Fruit fly (Drosophila melanogaster): Measurements from ENCODE around the gene Orco.

The Orco gene

DNA sequence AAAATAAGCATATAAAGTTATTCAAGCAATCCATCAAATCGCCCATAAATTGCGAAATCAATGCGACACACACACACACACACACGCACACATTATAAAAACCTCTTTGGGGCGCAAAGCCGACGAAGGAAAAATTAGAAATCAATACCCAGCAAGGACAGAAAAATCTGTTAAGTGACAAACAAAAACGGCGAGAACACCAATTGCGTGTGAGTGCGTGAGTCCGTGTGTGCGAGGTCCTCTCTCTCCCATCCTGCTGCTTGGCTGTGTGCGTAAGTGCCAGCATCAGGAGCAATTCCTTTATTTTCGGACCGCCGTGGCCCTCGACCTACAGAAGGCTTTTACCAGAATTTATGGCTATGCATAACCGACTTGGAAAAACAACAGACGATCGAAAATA is at the start of gene Orco:
Gene Orco (minus strand): TSS at position 101 of the 400 bp plus-strand sequence.
- TF ChIP-seq EcR (GFP tag; optimal IDR thresholded peaks at IDR 0.05) (no peak), psq (optimal IDR thresholded peaks at IDR 0.05) (no peak), pan (optimal IDR thresholded peaks at IDR 0.05) (no peak), usp (GFP tag; optimal IDR thresholded peaks at IDR 0.05) (no peak), Dll (optimal IDR thresholded peaks at IDR 0.05) (no peak), CG8478 (optimal IDR thresholded peaks at IDR 0.05) (no peak)

DNA sequence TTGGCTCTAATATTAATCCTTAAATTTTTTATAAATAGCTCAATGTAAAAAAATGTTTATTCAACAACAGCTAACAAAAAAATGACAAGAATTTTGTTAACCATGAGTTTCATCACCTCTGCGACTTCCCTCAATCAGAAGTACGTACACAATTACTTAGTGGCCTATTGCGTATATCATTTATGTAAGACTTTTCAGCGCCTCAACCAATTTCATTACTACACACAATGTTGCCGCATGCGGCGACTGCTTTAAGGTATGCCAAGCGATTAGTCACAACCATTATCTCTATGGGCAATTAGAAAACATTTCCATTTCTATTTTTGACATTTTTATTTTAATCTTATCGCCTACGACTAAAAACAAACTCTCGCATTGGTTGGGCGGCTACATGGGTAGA is 46.4 kb upstream of the Orco start:
- TF ChIP-seq CG8478 (optimal IDR thresholded peaks at IDR 0.05) = no peak
- TF ChIP-seq Dll (optimal IDR thresholded peaks at IDR 0.05) = no peak
- no peak for TF ChIP-seq psq (optimal IDR thresholded peaks at IDR 0.05)
- TF ChIP-seq pan (optimal IDR thresholded peaks at IDR 0.05) = no peak
- TF ChIP-seq EcR (GFP tag; optimal IDR thresholded peaks at IDR 0.05) = no peak
- no peak for TF ChIP-seq usp (GFP tag; optimal IDR thresholded peaks at IDR 0.05)

DNA sequence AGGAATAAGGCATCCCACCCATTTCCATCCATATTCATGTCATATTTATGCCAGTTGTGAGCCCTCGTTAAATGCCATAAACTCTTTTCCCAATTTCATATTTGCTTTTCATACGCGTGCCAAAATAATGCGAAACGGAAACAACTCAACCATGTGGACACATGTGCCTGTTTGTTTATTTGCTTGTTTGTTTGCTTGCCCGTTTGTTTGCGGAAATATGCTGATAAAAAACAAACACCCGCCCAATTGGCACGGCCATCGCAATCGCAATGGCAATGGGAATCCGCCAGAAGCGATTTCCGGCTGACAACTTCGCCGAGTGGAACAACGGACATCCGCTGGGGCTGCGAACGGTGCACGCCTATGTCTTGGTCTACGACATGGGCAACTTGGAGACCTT is 42.1 kb upstream of the Orco start:
- TF ChIP-seq EcR (GFP tag; optimal IDR thresholded peaks at IDR 0.05) (no peak), psq (optimal IDR thresholded peaks at IDR 0.05) (no peak), usp (GFP tag; optimal IDR thresholded peaks at IDR 0.05) (no peak), Dll (optimal IDR thresholded peaks at IDR 0.05) (no peak), CG8478 (optimal IDR thresholded peaks at IDR 0.05) (no peak), pan (optimal IDR thresholded peaks at IDR 0.05) (no peak)

DNA sequence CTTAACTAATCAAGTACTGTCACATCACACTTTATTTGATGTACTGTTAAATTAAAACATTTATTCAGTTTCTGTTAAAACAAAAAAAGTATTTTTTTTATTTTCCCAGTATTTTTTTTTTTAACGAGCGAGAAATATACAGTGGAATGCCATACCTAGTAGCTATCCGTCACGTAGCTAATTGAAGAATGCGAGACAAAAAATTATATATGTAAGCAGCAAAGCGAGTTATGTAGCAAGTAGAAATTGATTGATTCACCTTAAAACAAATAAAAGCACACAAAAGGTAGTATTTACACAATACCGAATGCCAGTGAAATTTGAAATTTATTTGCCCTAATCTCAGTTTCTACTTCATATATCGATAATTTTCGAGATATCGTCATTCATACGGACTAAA is 26.5 kb upstream of the Orco start:
- TF ChIP-seq psq (optimal IDR thresholded peaks at IDR 0.05) = no peak
- no peak for TF ChIP-seq Dll (optimal IDR thresholded peaks at IDR 0.05)
- TF ChIP-seq CG8478 (optimal IDR thresholded peaks at IDR 0.05) = no peak

DNA sequence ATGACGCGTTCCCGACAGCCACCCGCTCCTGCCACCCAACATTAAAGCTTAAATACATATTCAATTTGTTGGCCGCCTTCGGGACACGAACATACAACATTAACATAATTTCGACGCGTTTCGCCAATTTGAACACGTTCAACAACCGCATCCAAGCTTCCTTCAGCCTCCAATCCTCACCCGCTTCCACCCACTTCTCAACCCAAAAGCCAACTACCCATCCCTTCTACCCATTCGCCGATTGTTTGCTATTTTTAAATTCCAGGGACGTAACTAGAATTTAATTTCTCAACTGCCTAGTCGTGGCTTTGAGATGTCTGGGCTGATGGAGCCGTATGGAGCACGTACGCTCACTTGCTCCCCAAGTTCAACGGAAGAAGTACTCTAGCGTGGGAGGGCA is 17.6 kb upstream of the Orco start:
- TF ChIP-seq EcR (GFP tag; optimal IDR thresholded peaks at IDR 0.05) (no peak), pan (optimal IDR thresholded peaks at IDR 0.05) (no peak), CG8478 (optimal IDR thresholded peaks at IDR 0.05) (no peak), psq (optimal IDR thresholded peaks at IDR 0.05) (no peak), usp (GFP tag; optimal IDR thresholded peaks at IDR 0.05) (no peak), Dll (optimal IDR thresholded peaks at IDR 0.05) (no peak)

DNA sequence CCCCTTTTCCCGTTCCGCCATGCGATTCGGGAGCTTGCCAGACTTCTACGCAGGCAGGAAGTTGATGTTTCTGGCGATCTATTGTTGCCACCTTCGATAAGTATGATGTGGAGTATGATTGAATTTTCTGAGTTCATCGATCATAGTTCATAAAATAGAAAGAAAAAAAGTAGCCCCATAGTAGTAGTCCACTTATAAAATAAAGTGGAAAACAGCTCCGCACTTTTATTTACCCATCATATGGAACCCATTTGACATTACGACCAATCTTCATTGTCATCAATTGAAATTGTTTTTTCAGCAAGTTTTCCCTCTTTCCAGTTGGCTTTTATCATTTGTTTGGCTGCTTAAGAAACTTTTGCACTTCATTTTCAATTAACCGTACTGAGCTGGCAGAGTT is 15.0 kb upstream of the Orco start, which contains the start of gene CG12147:
Gene CG12147 (minus strand): TSS at position 101 of the 400 bp plus-strand sequence.
- TF ChIP-seq psq (optimal IDR thresholded peaks at IDR 0.05) (no peak), Dll (optimal IDR thresholded peaks at IDR 0.05) (no peak), CG8478 (optimal IDR thresholded peaks at IDR 0.05) (no peak), pan (optimal IDR thresholded peaks at IDR 0.05) (no peak), usp (GFP tag; optimal IDR thresholded peaks at IDR 0.05) (no peak), EcR (GFP tag; optimal IDR thresholded peaks at IDR 0.05) (no peak)

DNA sequence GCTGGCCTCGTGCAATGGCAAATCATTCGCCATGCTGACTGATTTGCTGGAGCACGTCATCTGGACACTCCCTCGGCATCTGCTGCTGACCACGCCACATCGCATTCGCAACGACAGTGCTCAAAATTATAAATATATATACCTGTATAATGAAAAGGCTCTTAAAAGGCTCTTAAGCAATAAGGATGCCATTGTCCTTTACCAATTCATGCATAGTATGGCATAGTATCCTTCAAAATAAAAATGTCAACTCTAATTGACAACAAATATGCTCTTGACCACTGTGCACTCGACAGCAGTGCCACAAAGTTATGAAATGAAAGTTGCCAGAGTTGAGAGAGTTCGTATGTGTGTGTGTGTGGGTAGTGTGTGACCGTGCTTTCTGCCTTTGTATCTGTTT is 9.9 kb upstream of the Orco start:
- TF ChIP-seq EcR (GFP tag; optimal IDR thresholded peaks at IDR 0.05) (no peak), CG8478 (optimal IDR thresholded peaks at IDR 0.05) (no peak), Dll (optimal IDR thresholded peaks at IDR 0.05) (no peak), psq (optimal IDR thresholded peaks at IDR 0.05) (no peak), pan (optimal IDR thresholded peaks at IDR 0.05) (no peak), usp (GFP tag; optimal IDR thresholded peaks at IDR 0.05) (no peak)

DNA sequence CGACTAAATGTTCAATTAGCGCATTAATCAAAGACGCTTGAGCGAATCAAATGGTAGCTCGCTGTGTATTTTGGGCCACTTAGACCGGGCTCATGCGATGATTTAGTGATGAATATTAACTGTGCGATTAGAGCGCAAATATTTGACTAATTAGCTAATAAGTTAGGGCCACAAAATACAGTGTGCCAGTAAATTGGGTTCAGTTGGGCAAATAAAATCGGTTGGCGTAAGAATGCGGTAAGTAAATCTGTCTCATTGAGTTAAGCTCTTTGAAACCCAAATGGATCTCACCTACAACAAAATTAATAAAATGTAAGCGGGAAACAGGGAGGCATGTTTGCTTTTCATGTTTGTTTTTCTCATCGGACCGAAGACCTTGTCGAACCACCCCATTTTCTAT is 8.2 kb upstream of the Orco start:
- TF ChIP-seq usp (GFP tag; optimal IDR thresholded peaks at IDR 0.05) = no peak
- TF ChIP-seq pan (optimal IDR thresholded peaks at IDR 0.05) = no peak
- no peak for TF ChIP-seq Dll (optimal IDR thresholded peaks at IDR 0.05)
- no peak for TF ChIP-seq psq (optimal IDR thresholded peaks at IDR 0.05)
- TF ChIP-seq EcR (GFP tag; optimal IDR thresholded peaks at IDR 0.05) = no peak
- no peak for TF ChIP-seq CG8478 (optimal IDR thresholded peaks at IDR 0.05)

DNA sequence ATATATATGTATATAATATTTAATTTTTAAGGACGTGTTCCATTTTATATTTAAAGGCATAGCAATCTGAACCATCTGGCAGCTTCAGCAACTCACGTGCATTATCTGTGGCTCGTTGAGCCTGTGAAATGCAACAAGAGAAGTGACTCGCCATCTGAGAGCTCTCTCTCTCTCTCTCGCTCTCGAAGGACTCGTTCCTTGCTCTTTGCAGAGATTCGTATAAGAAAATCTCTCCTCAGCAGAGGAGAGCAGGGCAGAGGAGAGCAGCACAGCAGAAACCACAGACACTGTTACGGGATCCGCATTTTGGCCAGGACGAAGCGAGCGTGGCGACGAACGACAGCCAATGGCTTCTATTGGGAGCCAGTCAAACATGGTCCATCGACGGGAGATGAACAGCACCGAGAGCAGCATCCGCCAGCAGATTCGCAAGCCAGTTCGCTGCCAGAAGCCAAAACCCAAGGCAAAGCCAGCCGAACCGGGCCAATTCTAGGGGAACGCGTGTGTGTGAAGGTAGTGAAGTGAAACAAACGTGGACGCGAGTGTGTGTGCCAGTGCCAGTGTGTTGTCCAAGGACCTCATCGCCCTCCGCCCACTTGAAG is 2.0 kb upstream of the Orco start, which contains the start of gene CG14669:
Gene CG14669 (plus strand): TSS at position 381 of the 602 bp plus-strand sequence.
- TF ChIP-seq usp (GFP tag; optimal IDR thresholded peaks at IDR 0.05) (no peak), EcR (GFP tag; optimal IDR thresholded peaks at IDR 0.05) (no peak), pan (optimal IDR thresholded peaks at IDR 0.05) (no peak), Dll (optimal IDR thresholded peaks at IDR 0.05) (no peak)

DNA sequence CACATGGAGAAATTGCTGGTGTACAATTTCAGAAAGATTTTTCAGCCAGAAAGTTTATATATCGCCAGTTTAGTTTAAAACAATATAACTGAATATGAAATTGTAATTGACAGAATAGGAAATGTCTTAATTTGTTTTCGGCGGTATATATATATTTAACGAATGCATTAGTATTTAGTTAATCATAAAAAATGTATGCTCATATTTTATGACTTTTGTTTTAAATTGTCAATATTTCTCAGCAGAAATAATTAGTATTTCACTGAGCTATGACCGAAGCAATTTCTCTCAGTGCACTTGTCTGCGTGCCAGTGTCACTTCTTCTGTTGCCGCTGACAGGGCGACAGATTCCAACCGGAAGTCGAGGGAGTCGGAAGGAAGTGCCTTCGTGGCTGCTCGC is 781 bp upstream of the Orco start:
- TF ChIP-seq CG8478 (optimal IDR thresholded peaks at IDR 0.05) (no peak), pan (optimal IDR thresholded peaks at IDR 0.05) (no peak), EcR (GFP tag; optimal IDR thresholded peaks at IDR 0.05) (no peak), usp (GFP tag; optimal IDR thresholded peaks at IDR 0.05) (no peak)

DNA sequence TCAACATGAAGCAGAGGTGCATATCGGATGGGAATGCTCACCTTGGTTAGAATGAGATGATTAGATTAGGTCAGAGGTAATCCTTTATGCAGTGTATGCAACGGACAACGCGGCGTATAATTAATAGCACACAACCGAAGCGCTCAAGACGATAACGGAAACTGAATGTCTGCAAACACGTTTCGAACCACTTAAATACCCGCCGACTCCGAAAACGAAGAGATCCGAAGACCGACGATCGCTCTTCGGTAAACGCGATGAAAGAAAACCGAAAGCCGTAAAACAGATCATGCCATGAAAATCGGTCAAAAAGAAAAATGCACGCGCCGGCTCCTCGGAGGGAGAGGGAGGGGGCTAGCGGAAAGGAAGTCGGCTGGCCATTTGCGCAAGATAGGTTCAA is 8.2 kb downstream of the Orco start, which contains the start of gene CG2663:
Gene CG2663 (minus strand): TSS at position 173 of the 400 bp plus-strand sequence.
- no peak for TF ChIP-seq psq (optimal IDR thresholded peaks at IDR 0.05)
- no peak for TF ChIP-seq pan (optimal IDR thresholded peaks at IDR 0.05)
- TF ChIP-seq usp (GFP tag; optimal IDR thresholded peaks at IDR 0.05) = no peak
- no peak for TF ChIP-seq CG8478 (optimal IDR thresholded peaks at IDR 0.05)

DNA sequence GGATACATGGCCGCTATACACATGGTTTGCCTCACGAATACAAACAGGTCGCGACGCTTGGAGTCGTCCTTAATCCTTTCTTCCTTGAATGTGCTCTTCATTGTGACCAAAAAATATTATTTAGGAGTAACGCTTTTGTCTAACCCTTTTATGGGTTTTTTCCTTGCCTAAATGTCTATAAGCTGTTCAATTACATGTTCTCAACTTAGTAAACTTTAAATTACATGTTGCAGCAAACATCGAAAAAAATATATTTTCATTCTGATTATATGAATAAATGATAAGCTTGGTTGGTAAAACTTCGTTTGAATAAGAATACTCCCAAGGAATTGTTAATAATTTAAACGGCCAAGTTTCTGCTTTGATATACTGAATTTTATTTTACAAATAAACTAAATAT is 13.1 kb downstream of the Orco start, which contains the start of gene Or83a:
Gene Or83a (minus strand): TSS at position 101 of the 400 bp plus-strand sequence.
- TF ChIP-seq EcR (GFP tag; optimal IDR thresholded peaks at IDR 0.05) (no peak), pan (optimal IDR thresholded peaks at IDR 0.05) (no peak), psq (optimal IDR thresholded peaks at IDR 0.05) (no peak), CG8478 (optimal IDR thresholded peaks at IDR 0.05) (no peak), Dll (optimal IDR thresholded peaks at IDR 0.05) (no peak), usp (GFP tag; optimal IDR thresholded peaks at IDR 0.05) (no peak)

DNA sequence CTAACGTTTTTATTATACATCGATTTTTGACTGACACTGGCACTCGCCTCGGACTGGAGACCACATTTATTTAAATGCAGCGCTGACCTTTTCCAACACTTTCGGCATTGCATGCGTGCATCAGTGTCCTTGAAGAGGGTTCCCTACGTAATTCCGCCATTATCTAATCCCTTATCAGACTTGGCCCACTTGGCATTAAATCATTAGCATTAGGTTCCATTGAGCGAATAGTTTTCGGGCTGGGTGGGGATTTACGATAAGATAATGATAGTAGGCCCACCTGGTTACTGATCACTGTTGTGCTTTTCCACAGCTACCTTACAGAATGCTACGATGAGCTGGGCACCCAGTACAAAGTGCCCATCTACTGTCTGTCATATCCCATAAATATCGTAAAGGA is 17.0 kb downstream of the Orco start:
- TF ChIP-seq EcR (GFP tag; optimal IDR thresholded peaks at IDR 0.05) (no peak), CG8478 (optimal IDR thresholded peaks at IDR 0.05) (no peak), usp (GFP tag; optimal IDR thresholded peaks at IDR 0.05) (no peak), psq (optimal IDR thresholded peaks at IDR 0.05) (no peak), pan (optimal IDR thresholded peaks at IDR 0.05) (no peak)

Measured in whole organism.